Worm (Caenorhabditis elegans) whole organism, mixed stage, embryonic: ENCODE results near the gene F26G1.11.

ENCODE experiments used
- bed-3 ChIP-seq: fragments of 200-800 bp; sonication (Bioruptor generic); optimal IDR thresholded peaks from 3 replicates; lab custom pipeline; 2018; ENCODE audit warnings: mild to moderate bottlenecking, missing genetic modification characterization, moderate library complexity, missing compliant biosample characterization
- blmp-1 ChIP-seq: fragments of 150-350 bp; optimal IDR thresholded peaks from 2 replicates; lab custom pipeline; 2014; ENCODE audit warnings: missing biosample characterization, missing genetic modification characterization
- ceh-39 ChIP-seq: fragments of 150-350 bp; optimal IDR thresholded peaks from 2 replicates; lab custom pipeline; 2014; ENCODE audit warnings: missing biosample characterization, missing genetic modification characterization
- ceh-43 ChIP-seq: fragments of 200-800 bp; sonication (Bioruptor generic); optimal IDR thresholded peaks from 2 replicates; lab custom pipeline; 2018; ENCODE audit warnings: mild to moderate bottlenecking, missing genetic modification characterization, moderate library complexity, missing compliant biosample characterization
- ceh-83 ChIP-seq: fragments of 200-800 bp; sonication (Bioruptor generic); optimal IDR thresholded peaks from 2 replicates; lab custom pipeline; 2018; ENCODE audit warnings: mild to moderate bottlenecking, missing genetic modification characterization, missing compliant biosample characterization
- ces-1 ChIP-seq: fragments of 150-350 bp; optimal IDR thresholded peaks from 2 replicates; lab custom pipeline; 2014; ENCODE audit warnings: missing biosample characterization, missing genetic modification reagents, missing genetic modification characterization
- cnd-1 ChIP-seq: fragments of 200-800 bp; sonication (Bioruptor generic); optimal IDR thresholded peaks from 2 replicates; lab custom pipeline; 2018; ENCODE audit warnings: mild to moderate bottlenecking, missing genetic modification characterization, missing compliant biosample characterization
- elt-1 ChIP-seq: sonication (generic microtip); optimal IDR thresholded peaks from 2 replicates; lab custom pipeline; 2017; ENCODE audit warnings: missing genetic modification characterization, mild to moderate bottlenecking, missing compliant biosample characterization, antibody characterized with exemption, moderate library complexity, borderline replicate concordance; ENCODE audit not compliant: insufficient read depth
- elt-3 ChIP-seq: fragments of 150-350 bp; optimal IDR thresholded peaks from 2 replicates; lab custom pipeline; 2014; ENCODE audit warnings: missing biosample characterization, missing genetic modification characterization
- flh-1 ChIP-seq: fragments of 200-800 bp; sonication (Bioruptor generic); optimal IDR thresholded peaks from 2 replicates; lab custom pipeline; 2018; ENCODE audit warnings: mild to moderate bottlenecking, missing genetic modification characterization, moderate library complexity, missing compliant biosample characterization
- ham-2 ChIP-seq: fragments of 200-800 bp; sonication (Bioruptor generic); optimal IDR thresholded peaks from 2 replicates; lab custom pipeline; 2018; ENCODE audit warnings: mild to moderate bottlenecking, missing genetic modification characterization, missing compliant biosample characterization
- hlh-1 ChIP-seq: fragments of 150-350 bp; optimal IDR thresholded peaks from 2 replicates; lab custom pipeline; 2014; ENCODE audit warnings: missing biosample characterization, missing genetic modification reagents, missing genetic modification characterization
- lin-13 ChIP-seq: fragments of 150-350 bp; optimal IDR thresholded peaks from 2 replicates; lab custom pipeline; 2014; ENCODE audit warnings: missing biosample characterization, missing genetic modification characterization
- lin-32 ChIP-seq: fragments of 200-800 bp; sonication (Bioruptor generic); optimal IDR thresholded peaks from 2 replicates; lab custom pipeline; 2018; ENCODE audit warnings: mild to moderate bottlenecking, missing genetic modification characterization, missing compliant biosample characterization
- lsy-2 ChIP-seq: fragments of 150-350 bp; optimal IDR thresholded peaks from 2 replicates; lab custom pipeline; 2014; ENCODE audit warnings: missing biosample characterization, missing genetic modification characterization
- mab-5 ChIP-seq: fragments of 150-350 bp; optimal IDR thresholded peaks from 2 replicates; lab custom pipeline; 2014; ENCODE audit warnings: missing biosample characterization, missing genetic modification characterization
- mep-1 ChIP-seq: fragments of 150-350 bp; optimal IDR thresholded peaks from 2 replicates; lab custom pipeline; 2017; ENCODE audit warnings: missing biosample characterization, missing genetic modification reagents, missing genetic modification characterization, inconsistent platforms
- mls-2 ChIP-seq: sonication (generic microtip); optimal IDR thresholded peaks from 2 replicates; lab custom pipeline; 2016; ENCODE audit warnings: mild to moderate bottlenecking, missing genetic modification characterization, moderate library complexity, missing compliant biosample characterization
- nhr-12 ChIP-seq: fragments of 150-350 bp; optimal IDR thresholded peaks from 2 replicates; lab custom pipeline; 2014; ENCODE audit warnings: missing biosample characterization, missing genetic modification characterization
- nhr-237 ChIP-seq: fragments of 150-350 bp; optimal IDR thresholded peaks from 2 replicates; lab custom pipeline; 2014; ENCODE audit warnings: missing biosample characterization, missing genetic modification characterization
- nhr-28 ChIP-seq: fragments of 150-350 bp; optimal IDR thresholded peaks from 2 replicates; lab custom pipeline; 2014; ENCODE audit warnings: missing biosample characterization, missing genetic modification characterization
- nhr-76 ChIP-seq: sonication (generic microtip); optimal IDR thresholded peaks from 2 replicates; lab custom pipeline; 2017; ENCODE audit warnings: missing biosample characterization, missing genetic modification characterization
- pha-4 ChIP-seq: fragments of 150-350 bp; optimal IDR thresholded peaks from 2 replicates; lab custom pipeline; 2018; ENCODE audit warnings: missing biosample characterization, missing genetic modification reagents, missing genetic modification characterization
- sem-2 ChIP-seq: fragments of 200-800 bp; sonication (Bioruptor generic); optimal IDR thresholded peaks from 2 replicates; lab custom pipeline; 2018; ENCODE audit warnings: mild to moderate bottlenecking, missing genetic modification characterization, missing compliant biosample characterization
- snpc-4 ChIP-seq: fragments of 150-350 bp; optimal IDR thresholded peaks from 2 replicates; lab custom pipeline; 2014; ENCODE audit warnings: missing biosample characterization, missing genetic modification characterization
- unc-120 ChIP-seq: sonication (generic microtip); optimal IDR thresholded peaks from 2 replicates; lab custom pipeline; 2017; ENCODE audit warnings: missing genetic modification characterization, missing compliant biosample characterization; ENCODE audit not compliant: poor library complexity, severe bottlenecking
- unc-62 ChIP-seq: fragments of 150-350 bp; optimal IDR thresholded peaks from 2 replicates; lab custom pipeline; 2014; ENCODE audit warnings: missing biosample characterization, missing genetic modification reagents, missing genetic modification characterization
- zip-8 ChIP-seq: fragments of 150-350 bp; optimal IDR thresholded peaks from 2 replicates; lab custom pipeline; 2014; ENCODE audit warnings: missing biosample characterization, missing genetic modification characterization
- ztf-11 ChIP-seq: fragments of 150-350 bp; optimal IDR thresholded peaks from 2 replicates; lab custom pipeline; 2014; ENCODE audit warnings: missing biosample characterization, missing genetic modification characterization

F26G1.11 gene

DNA sequence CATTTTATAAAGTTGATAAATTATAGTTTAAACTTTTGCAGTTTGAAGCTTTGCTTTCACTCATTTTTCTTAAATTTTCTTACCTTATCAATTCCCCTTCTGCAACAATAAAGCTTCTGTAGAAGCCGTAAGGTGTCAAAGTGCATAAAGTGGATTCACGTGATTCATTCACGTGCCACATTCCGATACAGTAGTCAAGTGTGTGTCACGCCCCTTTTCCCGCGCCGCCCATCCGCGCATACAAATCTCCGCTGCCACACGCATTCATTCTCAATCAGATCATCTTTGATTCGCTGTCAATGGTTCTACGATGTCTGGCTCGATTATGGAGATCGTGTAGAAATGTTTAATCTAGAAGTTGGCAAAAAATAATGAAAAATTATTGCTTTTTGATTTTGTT is 29.9 kb upstream of the F26G1.11 start:
- TF ChIP-seq unc-120 (tag; lab: Kevin White, UChicago) (no peak), snpc-4 (no peak), elt-1 (tag; lab: Kevin White, UChicago) (no peak), lsy-2 (tag; lab: Kevin White, UChicago) (no peak), unc-62 (GFP tag; lab: Kevin White, UChicago) (no peak), zip-8 (tag; lab: Kevin White, UChicago) (no peak), mls-2 (tag; lab: Kevin White, UChicago) (no peak), nhr-12 (tag; lab: Kevin White, UChicago) (no peak), bed-3 (GFP tag; lab: Kevin White, UChicago) (no peak), hlh-1 (tag; lab: Kevin White, UChicago) (no peak), ham-2 (GFP tag; lab: Kevin White, UChicago) (no peak), ceh-39 (no peak)
- TF ChIP-seq, all 35 proteins: peak for 0

DNA sequence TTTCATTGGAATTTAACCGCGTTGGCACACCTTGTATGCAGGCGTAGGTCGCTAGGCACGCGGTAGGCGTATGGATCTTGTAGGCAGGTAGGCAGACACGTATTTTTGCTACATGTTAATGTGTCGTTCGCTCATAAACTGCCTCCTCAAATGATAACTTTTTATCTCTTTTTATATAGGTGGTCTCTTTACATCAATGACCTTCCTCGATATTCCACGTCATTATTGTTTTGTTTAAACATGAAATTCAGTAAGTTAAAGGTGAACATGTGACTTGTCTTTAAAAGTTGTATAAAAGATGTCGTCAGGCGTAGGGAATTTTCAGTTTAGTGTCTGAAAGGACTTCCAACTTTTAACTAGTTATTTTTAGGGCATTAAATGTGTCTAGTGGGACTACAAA is 29.2 kb upstream of the F26G1.11 start:
- TF ChIP-seq ham-2 (GFP tag; lab: Kevin White, UChicago) (no peak), nhr-237 (tag; lab: Kevin White, UChicago) (no peak)

DNA sequence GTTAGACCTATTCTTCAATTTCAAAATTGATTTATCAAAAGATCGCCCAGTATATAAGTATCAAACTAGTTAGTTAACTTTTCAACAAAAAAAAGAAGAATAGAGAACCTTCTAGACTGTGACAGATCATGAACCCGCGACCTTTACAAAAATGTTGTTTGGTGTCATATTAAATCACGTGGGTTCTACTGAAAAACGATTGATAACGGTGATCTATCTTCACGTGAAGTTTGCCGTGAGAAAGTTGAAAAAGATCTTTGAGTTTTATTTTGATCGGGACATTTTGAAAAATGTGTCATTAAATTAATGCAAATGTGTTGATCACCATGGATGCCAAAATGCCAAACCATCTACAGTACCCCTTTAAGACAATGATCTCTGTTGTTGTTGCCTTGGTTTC is 28.6 kb upstream of the F26G1.11 start:
- TF ChIP-seq unc-62 (GFP tag; lab: Kevin White, UChicago) (no peak), sem-2 (GFP tag; lab: Kevin White, UChicago) (no peak), ham-2 (GFP tag; lab: Kevin White, UChicago) (no peak), ceh-43 (GFP tag; lab: Kevin White, UChicago) (no peak), flh-1 (no peak), snpc-4 (no peak), lin-32 (GFP tag; lab: Kevin White, UChicago) (no peak), elt-3 (tag; lab: Kevin White, UChicago) (no peak), ceh-39 (no peak), ztf-11 (tag; lab: Kevin White, UChicago) (no peak), nhr-12 (tag; lab: Kevin White, UChicago) (no peak)

DNA sequence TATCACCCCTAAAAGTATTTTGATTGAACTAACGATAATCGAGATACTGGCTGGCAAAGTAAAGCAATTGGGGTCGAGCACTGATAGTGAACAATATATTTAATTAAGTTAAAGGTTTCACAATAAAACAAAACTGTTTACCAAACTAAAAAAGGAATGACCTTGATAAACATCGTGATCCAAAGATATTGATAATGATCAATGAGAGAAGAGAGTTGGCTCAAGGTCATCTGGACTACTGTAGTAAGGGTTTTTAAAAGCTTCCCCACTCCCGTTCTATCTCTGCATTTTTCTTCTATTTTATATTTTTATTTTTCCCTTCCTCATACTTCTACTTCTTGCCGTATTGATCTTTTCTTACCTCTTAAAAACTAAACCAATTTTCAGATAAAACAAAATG is 27.4 kb upstream of the F26G1.11 start, which contains the start of gene F41C3.2:
Gene F41C3.2 (plus strand): TSS at position 388 of the 400 bp plus-strand sequence.
- TF ChIP-seq cnd-1 (tag; lab: Kevin White, UChicago): no peak
- no peak for TF ChIP-seq elt-3 (tag; lab: Kevin White, UChicago)
- no peak for TF ChIP-seq mep-1
- TF ChIP-seq ceh-39: no peak
- no peak for TF ChIP-seq blmp-1 (tag; lab: Kevin White, UChicago)
- TF ChIP-seq ham-2 (GFP tag; lab: Kevin White, UChicago): no peak
- no peak for TF ChIP-seq mls-2 (tag; lab: Kevin White, UChicago)

DNA sequence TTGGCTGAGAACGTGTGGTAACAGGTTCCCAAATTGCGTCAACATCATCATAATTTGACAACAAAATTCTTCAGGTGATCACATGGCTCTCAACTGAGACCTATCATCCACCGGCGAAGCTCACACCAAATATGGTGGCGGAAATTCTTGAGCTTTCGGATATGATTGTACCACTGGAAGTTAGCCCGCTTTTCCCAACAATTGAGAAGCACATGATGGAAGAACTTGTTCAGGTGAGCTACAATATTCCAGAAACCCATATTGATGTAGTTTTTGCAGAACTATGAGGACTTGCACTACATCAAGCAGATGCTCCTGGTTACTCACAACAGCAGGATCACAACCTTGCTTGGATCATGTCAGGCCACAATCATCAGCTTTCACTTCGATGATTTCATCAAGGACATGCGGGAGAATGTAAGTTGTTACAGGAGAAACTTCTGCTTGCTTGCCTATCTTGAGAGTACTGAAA is 24.6 kb upstream of the F26G1.11 start, which contains the start of gene F41C3.1:
Gene F41C3.1 (plus strand): TSS at position 51 of the 472 bp plus-strand sequence.
- TF ChIP-seq bed-3 (GFP tag; lab: Kevin White, UChicago) (no peak), pha-4 (tag; lab: Kevin White, UChicago) (no peak), ztf-11 (tag; lab: Kevin White, UChicago) (no peak), zip-8 (tag; lab: Kevin White, UChicago) (no peak), nhr-28 (tag; lab: Kevin White, UChicago) (no peak), ces-1 (GFP tag; lab: Kevin White, UChicago) (no peak), ceh-83 (no peak), nhr-76 (tag; lab: Kevin White, UChicago) (no peak), lsy-2 (tag; lab: Kevin White, UChicago) (no peak), ham-2 (GFP tag; lab: Kevin White, UChicago) (no peak), blmp-1 (tag; lab: Kevin White, UChicago) (no peak), mab-5 (tag; lab: Kevin White, UChicago) (no peak)

DNA sequence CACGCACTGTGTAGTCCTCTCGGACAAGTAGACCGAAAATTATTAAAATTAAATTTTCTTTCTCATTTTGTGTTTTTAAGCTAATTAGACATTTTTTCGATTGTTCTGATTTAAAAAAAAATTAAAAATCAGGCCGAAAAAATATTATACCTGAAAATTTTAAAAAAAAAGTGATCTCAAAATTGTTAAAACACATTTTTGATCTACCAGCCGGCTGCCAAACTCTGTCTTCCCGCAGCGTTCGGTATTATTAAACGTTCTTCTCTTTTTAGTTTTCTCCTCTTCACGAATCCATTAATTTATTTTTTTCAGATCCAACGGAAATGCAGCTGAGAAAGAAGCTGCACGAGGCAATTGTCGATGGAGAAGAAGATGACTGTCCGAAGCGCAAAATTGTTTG is 23.8 kb upstream of the F26G1.11 start, which contains the start of gene C27D9.1:
Gene C27D9.1 (plus strand): TSS at position 281 of the 400 bp plus-strand sequence.
- TF ChIP-seq lin-13 (tag; lab: Kevin White, UChicago) (no peak), nhr-28 (tag; lab: Kevin White, UChicago) (no peak), nhr-12 (tag; lab: Kevin White, UChicago) (no peak), elt-1 (tag; lab: Kevin White, UChicago) (no peak), snpc-4 (no peak), mls-2 (tag; lab: Kevin White, UChicago) (no peak), cnd-1 (tag; lab: Kevin White, UChicago) (no peak), bed-3 (GFP tag; lab: Kevin White, UChicago) (no peak), zip-8 (tag; lab: Kevin White, UChicago) (no peak), mep-1 (no peak), nhr-76 (tag; lab: Kevin White, UChicago) (no peak)
